Fruit fly (Drosophila melanogaster) whole organism, embryonic: Measurements from ENCODE around the gene CG45079.

Experiments
- Aef1 ChIP-seq: fragments of 200-800 bp; sonication (Bioruptor generic); IDR thresholded peaks from 3 replicates; pipeline ENCODE4 v1.3.6; 2022; ENCODE audit warnings: missing biosample characterization, missing genetic modification characterization
- Atf6 ChIP-seq: fragments of 200-800 bp; sonication (Bioruptor generic); IDR thresholded peaks from 2 replicates; pipeline ENCODE4 v1.3.6; 2022; ENCODE audit warnings: missing biosample characterization, missing genetic modification characterization
- CG10321 ChIP-seq: fragments of 200-800 bp; sonication (Bioruptor generic); IDR thresholded peaks from 2 replicates; pipeline ENCODE4 v1.3.6; 2022; ENCODE audit warnings: missing biosample characterization, missing genetic modification characterization
- CG11456 ChIP-seq: fragments of 200-800 bp; sonication (Bioruptor generic); IDR thresholded peaks from 3 replicates; pipeline ENCODE4 v1.3.6; 2022; ENCODE audit warnings: missing biosample characterization, missing genetic modification characterization
- CG11504 ChIP-seq: fragments of 200-800 bp; sonication (Bioruptor generic); optimal IDR thresholded peaks from 3 replicates; lab custom pipeline; 2019; ENCODE audit warnings: missing biosample characterization, mild to moderate bottlenecking, missing genetic modification characterization, moderate library complexity
- CG12659 ChIP-seq: fragments of 200-800 bp; sonication (Bioruptor generic); optimal IDR thresholded peaks from 3 replicates; lab custom pipeline; 2017; ENCODE audit warnings: mild to moderate bottlenecking, missing biosample characterization, missing genetic modification reagents, missing genetic modification characterization
- CG13123 ChIP-seq: fragments of 200-800 bp; sonication (Bioruptor generic); optimal IDR thresholded peaks from 2 replicates; lab custom pipeline; 2016; ENCODE audit warnings: missing biosample characterization, missing genetic modification characterization
- CG1529 ChIP-seq: fragments of 200-800 bp; sonication (Bioruptor generic); optimal IDR thresholded peaks from 3 replicates; lab custom pipeline; 2018; ENCODE audit warnings: missing biosample characterization, missing genetic modification characterization
- CG18011 ChIP-seq: fragments of 200-800 bp; sonication (Bioruptor generic); optimal IDR thresholded peaks from 2 replicates; lab custom pipeline; 2017; ENCODE audit warnings: missing biosample characterization, missing genetic modification characterization, mild to moderate bottlenecking, moderate library complexity, missing genotype
- CG2889 ChIP-seq: fragments of 200-800 bp; sonication (Bioruptor generic); IDR thresholded peaks from 3 replicates; pipeline ENCODE4 v1.3.6; 2022; ENCODE audit warnings: missing biosample characterization, missing genetic modification characterization
- CG30403 ChIP-seq: fragments of 200-800 bp; sonication (Bioruptor generic); optimal IDR thresholded peaks from 3 replicates; lab custom pipeline; 2016; ENCODE audit warnings: missing biosample characterization, missing genetic modification characterization
- CG4820 ChIP-seq: fragments of 200-800 bp; sonication (Bioruptor generic); optimal IDR thresholded peaks from 3 replicates; lab custom pipeline; 2016; ENCODE audit warnings: missing biosample characterization, missing genetic modification characterization
- CG4854 ChIP-seq: fragments of 200-800 bp; sonication (Bioruptor generic); optimal IDR thresholded peaks from 2 replicates; lab custom pipeline; 2016; ENCODE audit warnings: missing biosample characterization, missing genetic modification characterization, inconsistent platforms
- CG7987 ChIP-seq: fragments of 200-800 bp; sonication (Bioruptor generic); optimal IDR thresholded peaks from 2 replicates; lab custom pipeline; 2018; ENCODE audit warnings: missing biosample characterization, mild to moderate bottlenecking, missing genetic modification characterization, moderate library complexity
- CG8388 ChIP-seq: fragments of 200-800 bp; sonication (Bioruptor generic); optimal IDR thresholded peaks from 2 replicates; lab custom pipeline; 2019; ENCODE audit warnings: missing biosample characterization, mild to moderate bottlenecking, missing genetic modification characterization, moderate library complexity
- CG8944 ChIP-seq: fragments of 200-800 bp; sonication (Bioruptor generic); optimal IDR thresholded peaks from 3 replicates; lab custom pipeline; 2016; ENCODE audit warnings: missing biosample characterization, missing genetic modification characterization
- CG9727 ChIP-seq: fragments of 200-800 bp; sonication (Bioruptor generic); optimal IDR thresholded peaks from 3 replicates; lab custom pipeline; 2017; ENCODE audit warnings: missing biosample characterization, mild to moderate bottlenecking, missing genetic modification characterization
- CG9817 ChIP-seq: fragments of 200-800 bp; sonication (Bioruptor generic); optimal IDR thresholded peaks from 2 replicates; lab custom pipeline; 2018; ENCODE audit warnings: missing biosample characterization, mild to moderate bottlenecking, missing genetic modification characterization, moderate library complexity
- CG9932 ChIP-seq: fragments of 200-800 bp; sonication (Bioruptor generic); IDR thresholded peaks from 2 replicates; pipeline ENCODE4 v1.3.6; 2022; ENCODE audit warnings: missing biosample characterization, missing genetic modification characterization
- Chrac-16 ChIP-seq: fragments of 200-800 bp; sonication (Bioruptor generic); optimal IDR thresholded peaks from 3 replicates; lab custom pipeline; 2016; ENCODE audit warnings: missing biosample characterization, missing genetic modification characterization
- ERR ChIP-seq: fragments of 200-800 bp; sonication (Bioruptor generic); optimal IDR thresholded peaks from 2 replicates; lab custom pipeline; 2016; ENCODE audit warnings: missing biosample characterization, missing genetic modification characterization
- Ets97D ChIP-seq: fragments of 200-800 bp; sonication (Bioruptor generic); optimal IDR thresholded peaks from 3 replicates; lab custom pipeline; 2016; ENCODE audit warnings: missing biosample characterization, missing genetic modification characterization
- Hr39 ChIP-seq: fragments of >200 bp; optimal IDR thresholded peaks from 2 replicates; lab custom pipeline; 2017
- NC2β ChIP-seq: fragments of 200-800 bp; sonication (Bioruptor generic); optimal IDR thresholded peaks from 2 replicates; lab custom pipeline; 2016; ENCODE audit warnings: missing biosample characterization, missing genetic modification characterization
- NK7.1 ChIP-seq: fragments of 200-800 bp; sonication (Bioruptor generic); optimal IDR thresholded peaks from 3 replicates; lab custom pipeline; 2016; ENCODE audit warnings: missing biosample characterization, missing genetic modification characterization
- Nf-YA ChIP-seq: fragments of 200-800 bp; sonication (Bioruptor generic); IDR thresholded peaks from 2 replicates; pipeline ENCODE4 v1.3.6; 2022; ENCODE audit warnings: missing biosample characterization, missing genetic modification characterization
- PHDP ChIP-seq: fragments of 200-800 bp; sonication (Bioruptor generic); optimal IDR thresholded peaks from 3 replicates; lab custom pipeline; 2018; ENCODE audit warnings: missing biosample characterization, mild to moderate bottlenecking, missing genetic modification characterization, moderate library complexity
- al ChIP-seq: fragments of 200-800 bp; sonication (Bioruptor generic); IDR thresholded peaks from 2 replicates; pipeline ENCODE4 v1.3.6; 2022; ENCODE audit warnings: missing biosample characterization, missing genetic modification characterization
- ap ChIP-seq: fragments of 200-800 bp; sonication (Bioruptor generic); IDR thresholded peaks from 2 replicates; pipeline ENCODE4 v1.3.6; 2022; ENCODE audit warnings: missing biosample characterization, missing genetic modification characterization
- bigmax ChIP-seq: fragments of 200-800 bp; sonication (Bioruptor generic); optimal IDR thresholded peaks from 2 replicates; lab custom pipeline; 2018; ENCODE audit warnings: missing biosample characterization, mild to moderate bottlenecking, missing genetic modification characterization
- caup ChIP-seq: fragments of 200-800 bp; sonication (Bioruptor generic); optimal IDR thresholded peaks from 3 replicates; lab custom pipeline; 2017; ENCODE audit warnings: missing biosample characterization, mild to moderate bottlenecking, missing genetic modification characterization, moderate library complexity; ENCODE audit not compliant: severe bottlenecking
- cg ChIP-seq: fragments of 200-800 bp; sonication (Bioruptor generic); optimal IDR thresholded peaks from 3 replicates; lab custom pipeline; 2019; ENCODE audit warnings: missing biosample characterization, mild to moderate bottlenecking, missing genetic modification characterization, moderate library complexity
- dan ChIP-seq: fragments of 200-800 bp; sonication (Bioruptor generic); IDR thresholded peaks from 2 replicates; pipeline ENCODE4 v1.3.6; 2022; ENCODE audit warnings: missing biosample characterization, missing genetic modification characterization
- disco-r ChIP-seq: fragments of 200-800 bp; sonication (Bioruptor generic); optimal IDR thresholded peaks from 2 replicates; lab custom pipeline; 2016; ENCODE audit warnings: missing biosample characterization, missing genetic modification characterization
- eve ChIP-seq, 2 experiments: fragments of >200 bp; optimal IDR thresholded peaks; 2 replicates each; lab custom pipeline; 2017; ENCODE audit warnings: missing biosample characterization in 2 of 2, missing genetic modification characterization in 2 of 2
- inv ChIP-seq: fragments of 200-800 bp; sonication (Bioruptor generic); IDR thresholded peaks from 2 replicates; pipeline ENCODE4 v1.3.6; 2022; ENCODE audit warnings: missing biosample characterization, missing genetic modification characterization; ENCODE audit not compliant: partially characterized antibody
- klu ChIP-seq: fragments of 200-800 bp; sonication (Bioruptor generic); IDR thresholded peaks from 2 replicates; pipeline ENCODE4 v1.3.6; 2022; ENCODE audit warnings: missing biosample characterization, missing genetic modification characterization
- knrl ChIP-seq: fragments of 200-800 bp; sonication (Bioruptor generic); IDR thresholded peaks from 3 replicates; pipeline ENCODE4 v1.3.6; 2022; ENCODE audit warnings: missing biosample characterization, missing genetic modification characterization; ENCODE audit not compliant: partially characterized antibody
- lilli ChIP-seq: fragments of 200-800 bp; sonication (Bioruptor generic); optimal IDR thresholded peaks from 3 replicates; lab custom pipeline; 2016; ENCODE audit warnings: missing biosample characterization, missing genetic modification characterization
- mam ChIP-seq: fragments of 200-800 bp; sonication (Bioruptor generic); optimal IDR thresholded peaks from 3 replicates; lab custom pipeline; 2016; ENCODE audit warnings: missing biosample characterization, missing genetic modification characterization
- nau ChIP-seq: fragments of 200-800 bp; sonication (Bioruptor generic); optimal IDR thresholded peaks from 3 replicates; lab custom pipeline; 2017; ENCODE audit warnings: missing biosample characterization, mild to moderate bottlenecking, missing genetic modification characterization, missing genetic modification reagents
- pho ChIP-seq: fragments of 200-800 bp; sonication (Bioruptor generic); optimal IDR thresholded peaks from 2 replicates; lab custom pipeline; 2016; ENCODE audit warnings: missing biosample characterization, missing genetic modification characterization
- repo ChIP-seq: fragments of 200-800 bp; sonication (Bioruptor generic); optimal IDR thresholded peaks from 2 replicates; lab custom pipeline; 2016; ENCODE audit warnings: missing biosample characterization, missing genetic modification characterization
- ro ChIP-seq: fragments of 200-800 bp; sonication (Bioruptor generic); IDR thresholded peaks from 2 replicates; pipeline ENCODE4 v1.3.6; 2022; ENCODE audit warnings: missing biosample characterization, missing genetic modification characterization
- row ChIP-seq: fragments of 200-800 bp; sonication (Bioruptor generic); IDR thresholded peaks from 3 replicates; pipeline ENCODE4 v1.3.6; 2022; ENCODE audit warnings: missing biosample characterization, missing genetic modification characterization
- salm ChIP-seq: fragments of 200-800 bp; sonication (Bioruptor generic); optimal IDR thresholded peaks from 2 replicates; lab custom pipeline; 2018; ENCODE audit warnings: missing biosample characterization, mild to moderate bottlenecking, missing genetic modification characterization
- schlank ChIP-seq: fragments of 200-800 bp; sonication (Bioruptor generic); optimal IDR thresholded peaks from 2 replicates; lab custom pipeline; 2018; ENCODE audit warnings: missing biosample characterization, mild to moderate bottlenecking, missing genetic modification characterization
- sd ChIP-seq: fragments of 200-800 bp; sonication (Bioruptor generic); optimal IDR thresholded peaks from 3 replicates; lab custom pipeline; 2018; ENCODE audit warnings: missing biosample characterization, mild to moderate bottlenecking, missing genetic modification characterization, moderate library complexity
- seq ChIP-seq: fragments of 200-800 bp; sonication (Bioruptor generic); IDR thresholded peaks from 2 replicates; pipeline ENCODE4 v1.3.6; 2022; ENCODE audit warnings: missing biosample characterization, missing genetic modification characterization
- sisA ChIP-seq: fragments of 200-800 bp; sonication (Bioruptor generic); IDR thresholded peaks from 2 replicates; pipeline ENCODE4 v1.3.6; 2022; ENCODE audit warnings: missing biosample characterization, missing genetic modification characterization
- zen2 ChIP-seq: fragments of 200-800 bp; sonication (Bioruptor generic); IDR thresholded peaks from 3 replicates; pipeline ENCODE4 v1.3.6; 2022; ENCODE audit warnings: missing biosample characterization, missing genetic modification characterization; ENCODE audit not compliant: partially characterized antibody

CG45079 gene

dm6 chr3R:17085029-17085807, 39.1 kb upstream of the CG45079 start, which contains the start of gene GckIII (continued):
- TF ChIP-seq CG10321 = no peak
- TF ChIP-seq Nf-YA (GFP tag; lab: Robert Waterston, UW) = no peak
- TF ChIP-seq Ets97D = no peak
- no peak for TF ChIP-seq Atf6 (GFP tag; lab: Robert Waterston, UW)
- no peak for TF ChIP-seq caup
- TF ChIP-seq mam (GFP tag; lab: Kevin White, UChicago) = no peak
- no peak for TF ChIP-seq ro
- TF ChIP-seq CG11504 (tag; lab: Kevin White, UChicago) = no peak
- TF ChIP-seq NK7.1 = no peak
- no peak for TF ChIP-seq ERR (GFP tag; lab: Kevin White, UChicago)
- TF ChIP-seq CG4854 (GFP tag; lab: Kevin White, UChicago) = no peak
- TF ChIP-seq dan (GFP tag; lab: Robert Waterston, UW) = no peak
- TF ChIP-seq CG30403 = no peak
- no peak for TF ChIP-seq repo (GFP tag; lab: Kevin White, UChicago)
- TF ChIP-seq CG9727 (GFP tag; lab: Kevin White, UChicago) = peak; percentile 5
- TF ChIP-seq CG7987 (GFP tag; lab: Kevin White, UChicago) = no peak
- peak; percentile 89 for TF ChIP-seq zen2
- no peak for TF ChIP-seq schlank (tag; lab: Kevin White, UChicago)
- TF ChIP-seq disco-r (GFP tag; lab: Kevin White, UChicago) = no peak
- no peak for TF ChIP-seq CG4820 (GFP tag; lab: Kevin White, UChicago)
- no peak for TF ChIP-seq CG13123 (GFP tag; lab: Kevin White, UChicago)
- TF ChIP-seq CG9932 (GFP tag; lab: Robert Waterston, UW) = no peak
- peak; percentile 70 for TF ChIP-seq inv
- no peak for TF ChIP-seq CG9817 (tag; lab: Kevin White, UChicago)
- TF ChIP-seq bigmax (GFP tag; lab: Kevin White, UChicago) = no peak
- TF ChIP-seq nau (GFP tag; lab: Kevin White, UChicago) = no peak
- no peak for TF ChIP-seq sisA (GFP tag; lab: Robert Waterston, UW)
- TF ChIP-seq Hr39 = no peak
- TF ChIP-seq knrl (GFP tag; lab: Robert Waterston, UW) = peak; percentile 72; the same call in 2 of the 3 replicates
- TF ChIP-seq lilli (GFP tag; lab: Kevin White, UChicago) = no peak
- TF ChIP-seq al (GFP tag; lab: Robert Waterston, UW) = no peak
- TF ChIP-seq CG18011 (GFP tag; lab: Kevin White, UChicago) = no peak
- no peak for TF ChIP-seq ap (GFP tag; lab: Robert Waterston, UW)
- no peak for TF ChIP-seq CG1529 (GFP tag; lab: Kevin White, UChicago)
- no peak for TF ChIP-seq Aef1 (GFP tag; lab: Robert Waterston, UW)
- TF ChIP-seq CG2889 (GFP tag; lab: Robert Waterston, UW) = no peak
- TF ChIP-seq CG8388 (GFP tag; lab: Kevin White, UChicago) = no peak
- no peak for TF ChIP-seq sd (tag; lab: Kevin White, UChicago)
- no peak for TF ChIP-seq salm
- no peak for TF ChIP-seq CG8944
- no peak for TF ChIP-seq seq (GFP tag; lab: Robert Waterston, UW)
- TF ChIP-seq klu (GFP tag; lab: Robert Waterston, UW) = no peak
- 0 out of 3 replicates have a peak, but pooled peaks have one; percentile 17 for TF ChIP-seq row (GFP tag; lab: Robert Waterston, UW)
- no peak for TF ChIP-seq cg (GFP tag; lab: Kevin White, UChicago)
- TF ChIP-seq pho (GFP tag; lab: Kevin White, UChicago) = no peak
- no peak for TF ChIP-seq CG11456
- TF ChIP-seq PHDP = no peak
- no peak for TF ChIP-seq eve (GFP tag; optimal IDR thresholded peaks at IDR 0.05; lab: Kevin White, UChicago)
- no peak for TF ChIP-seq Chrac-16 (GFP tag; lab: Kevin White, UChicago)
- TF ChIP-seq CG12659 (GFP tag; lab: Kevin White, UChicago) = peak; percentile 51
- no peak for TF ChIP-seq NC2β (GFP tag; lab: Kevin White, UChicago)
